Fruit fly (Drosophila melanogaster) whole organism, embryonic: Measurements from ENCODE around the gene CG6048.

Experiments used
- Antp ChIP-seq: fragments of 200-800 bp; sonication (Bioruptor generic); optimal IDR thresholded peaks from 3 replicates; lab custom pipeline; 2016; ENCODE audit warnings: missing biosample characterization, missing genetic modification characterization
- Bgb ChIP-seq: fragments of 200-800 bp; sonication (Bioruptor generic); IDR thresholded peaks from 2 replicates; pipeline ENCODE4 v1.3.6; 2022; ENCODE audit warnings: missing biosample characterization, missing genetic modification characterization; ENCODE audit not compliant: partially characterized antibody
- CG10366 ChIP-seq: fragments of 200-800 bp; sonication (Bioruptor generic); IDR thresholded peaks from 2 replicates; pipeline ENCODE4 v1.3.6; 2022; ENCODE audit warnings: missing biosample characterization, missing genetic modification characterization
- CG12219 ChIP-seq: fragments of 200-800 bp; sonication (Bioruptor generic); optimal IDR thresholded peaks from 3 replicates; lab custom pipeline; 2018; ENCODE audit warnings: missing biosample characterization, mild to moderate bottlenecking, missing genetic modification characterization
- CG14667 ChIP-seq: fragments of 200-800 bp; sonication (Bioruptor generic); IDR thresholded peaks from 2 replicates; pipeline ENCODE4 v1.3.6; 2022; ENCODE audit warnings: missing biosample characterization, missing genetic modification characterization
- CG17328 ChIP-seq: fragments of 200-800 bp; sonication (Bioruptor generic); IDR thresholded peaks from 2 replicates; pipeline ENCODE4 v1.3.6; 2022; ENCODE audit warnings: missing biosample characterization, missing genetic modification characterization
- CG17359 ChIP-seq: fragments of 200-800 bp; sonication (Bioruptor generic); optimal IDR thresholded peaks from 3 replicates; lab custom pipeline; 2018; ENCODE audit warnings: missing biosample characterization, mild to moderate bottlenecking, missing genetic modification characterization, moderate library complexity
- CG2678 ChIP-seq: fragments of 200-800 bp; sonication (Bioruptor generic); optimal IDR thresholded peaks from 3 replicates; lab custom pipeline; 2019; ENCODE audit warnings: missing biosample characterization, mild to moderate bottlenecking, missing genetic modification characterization, moderate library complexity
- CG3847 ChIP-seq: fragments of 200-800 bp; sonication (Bioruptor generic); IDR thresholded peaks from 2 replicates; pipeline ENCODE4 v1.3.6; 2022; ENCODE audit warnings: missing biosample characterization, missing genetic modification characterization
- CG4360 ChIP-seq: fragments of 200-800 bp; sonication (Bioruptor generic); IDR thresholded peaks from 2 replicates; pipeline ENCODE4 v1.3.6; 2022; ENCODE audit warnings: missing biosample characterization, missing genetic modification characterization
- CG4707 ChIP-seq: fragments of 200-800 bp; sonication (Bioruptor generic); optimal IDR thresholded peaks from 2 replicates; lab custom pipeline; 2018; ENCODE audit warnings: missing biosample characterization, mild to moderate bottlenecking, missing genetic modification characterization, moderate library complexity
- CG6791 ChIP-seq: fragments of 200-800 bp; sonication (Bioruptor generic); IDR thresholded peaks from 3 replicates; pipeline ENCODE4 v1.3.6; 2022; ENCODE audit warnings: missing biosample characterization, missing genetic modification characterization; ENCODE audit not compliant: partially characterized antibody
- CG6854 ChIP-seq: fragments of 200-800 bp; sonication (Bioruptor generic); optimal IDR thresholded peaks from 3 replicates; lab custom pipeline; 2017; ENCODE audit warnings: missing biosample characterization, mild to moderate bottlenecking, missing genetic modification characterization
- CG9437 ChIP-seq: fragments of 200-800 bp; sonication (Bioruptor generic); optimal IDR thresholded peaks from 2 replicates; lab custom pipeline; 2018; ENCODE audit warnings: missing biosample characterization, mild to moderate bottlenecking, missing genetic modification characterization
- CrebB ChIP-seq: fragments of 200-800 bp; sonication (Bioruptor generic); optimal IDR thresholded peaks from 3 replicates; lab custom pipeline; 2018; ENCODE audit warnings: missing biosample characterization, mild to moderate bottlenecking, missing genetic modification characterization
- D19A ChIP-seq: fragments of 200-800 bp; optimal IDR thresholded peaks from 3 replicates; lab custom pipeline; 2019; ENCODE audit warnings: missing biosample characterization, mild to moderate bottlenecking, missing genetic modification characterization, moderate library complexity
- E2f2 ChIP-seq: fragments of 200-800 bp; sonication (Bioruptor generic); IDR thresholded peaks from 2 replicates; pipeline ENCODE4 v1.3.6; 2022; ENCODE audit warnings: missing biosample characterization, missing genetic modification characterization
- HLHmδ ChIP-seq: fragments of 200-800 bp; sonication (Bioruptor generic); optimal IDR thresholded peaks from 2 replicates; lab custom pipeline; 2018; ENCODE audit warnings: missing biosample characterization, mild to moderate bottlenecking, missing genetic modification characterization, moderate library complexity
- Hmx ChIP-seq: fragments of 200-800 bp; sonication (Bioruptor generic); optimal IDR thresholded peaks from 2 replicates; lab custom pipeline; 2016; ENCODE audit warnings: missing biosample characterization, missing genetic modification characterization
- Kr ChIP-seq: fragments of 200-800 bp; sonication (Bioruptor generic); optimal IDR thresholded peaks from 2 replicates; lab custom pipeline; 2017; ENCODE audit warnings: missing biosample characterization, mild to moderate bottlenecking, missing genetic modification characterization
- MBD-R2 ChIP-seq: fragments of 200-800 bp; sonication (Bioruptor generic); IDR thresholded peaks from 2 replicates; pipeline ENCODE4 v1.3.6; 2022; ENCODE audit warnings: missing biosample characterization, missing genetic modification characterization
- Pdp1 ChIP-seq, 2 experiments: fragments of 200-800 bp; sonication (Bioruptor generic); optimal IDR thresholded peaks; 3 replicates each; lab custom pipeline; 2016; ENCODE audit warnings: missing biosample characterization in 2 of 2, missing genetic modification characterization in 2 of 2, mild to moderate bottlenecking in 1 of 2, moderate library complexity in 1 of 2
- Rfx ChIP-seq: fragments of 200-800 bp; sonication (Bioruptor generic); IDR thresholded peaks from 2 replicates; pipeline ENCODE4 v1.3.6; 2022; ENCODE audit warnings: missing biosample characterization, missing genetic modification characterization
- Stat92E ChIP-seq, 3 experiments: fragments of >200 bp in 2 of 3; fragments of 200-800 bp in 1 of 3; sonication (Bioruptor generic) in 1 of 3; optimal IDR thresholded peaks; 2 replicates each; lab custom pipeline; 2017 to 2019; ENCODE audit warnings: missing biosample characterization in 3 of 3, missing genetic modification characterization in 3 of 3, mild to moderate bottlenecking in 1 of 3, moderate library complexity in 1 of 3
- Vsx1 ChIP-seq: fragments of 200-800 bp; sonication (Bioruptor generic); optimal IDR thresholded peaks from 2 replicates; lab custom pipeline; 2017; ENCODE audit warnings: missing biosample characterization, mild to moderate bottlenecking, missing genetic modification characterization, missing genetic modification reagents
- amos ChIP-seq: fragments of 200-800 bp; sonication (Bioruptor generic); IDR thresholded peaks from 2 replicates; pipeline ENCODE4 v1.3.6; 2022; ENCODE audit warnings: missing biosample characterization, missing genetic modification characterization; ENCODE audit not compliant: partially characterized antibody
- bbx ChIP-seq: fragments of 200-800 bp; sonication (Bioruptor generic); IDR thresholded peaks from 2 replicates; pipeline ENCODE4 v1.3.6; 2022; ENCODE audit warnings: missing biosample characterization, missing genetic modification characterization; ENCODE audit not compliant: partially characterized antibody
- caup ChIP-seq: fragments of 200-800 bp; sonication (Bioruptor generic); optimal IDR thresholded peaks from 3 replicates; lab custom pipeline; 2017; ENCODE audit warnings: missing biosample characterization, mild to moderate bottlenecking, missing genetic modification characterization, moderate library complexity; ENCODE audit not compliant: severe bottlenecking
- danr ChIP-seq: fragments of 200-800 bp; sonication (Bioruptor generic); IDR thresholded peaks from 2 replicates; pipeline ENCODE4 v1.3.6; 2022; ENCODE audit warnings: missing biosample characterization, missing genetic modification characterization
- eyg ChIP-seq: fragments of 200-800 bp; sonication (Bioruptor generic); optimal IDR thresholded peaks from 3 replicates; lab custom pipeline; 2016; ENCODE audit warnings: missing biosample characterization, missing genetic modification characterization
- gcm2 ChIP-seq: fragments of 200-800 bp; sonication (Bioruptor generic); optimal IDR thresholded peaks from 2 replicates; lab custom pipeline; 2016; ENCODE audit warnings: missing biosample characterization, missing genetic modification characterization
- grau ChIP-seq: fragments of 200-800 bp; optimal IDR thresholded peaks from 3 replicates; lab custom pipeline; 2019; ENCODE audit warnings: missing biosample characterization, mild to moderate bottlenecking, missing genetic modification characterization, moderate library complexity
- grn ChIP-seq: fragments of 200-800 bp; sonication (Bioruptor generic); optimal IDR thresholded peaks from 3 replicates; lab custom pipeline; 2017; ENCODE audit warnings: missing biosample characterization, missing genetic modification characterization
- hb ChIP-seq: fragments of 200-800 bp; sonication (Bioruptor generic); IDR thresholded peaks from 3 replicates; pipeline ENCODE4 v1.3.6; 2022; ENCODE audit warnings: missing biosample characterization, missing genetic modification characterization; ENCODE audit not compliant: partially characterized antibody
- jigr1 ChIP-seq: fragments of 200-800 bp; sonication (Bioruptor generic); IDR thresholded peaks from 3 replicates; pipeline ENCODE4 v1.3.6; 2022; ENCODE audit warnings: missing biosample characterization, missing genetic modification characterization
- lbe ChIP-seq: fragments of 200-800 bp; sonication (Bioruptor generic); optimal IDR thresholded peaks from 2 replicates; lab custom pipeline; 2016; ENCODE audit warnings: missing biosample characterization, mild to moderate bottlenecking, missing genetic modification characterization
- nau ChIP-seq: fragments of 200-800 bp; sonication (Bioruptor generic); optimal IDR thresholded peaks from 3 replicates; lab custom pipeline; 2017; ENCODE audit warnings: missing biosample characterization, mild to moderate bottlenecking, missing genetic modification characterization, missing genetic modification reagents
- nom ChIP-seq: fragments of 200-800 bp; sonication (Bioruptor generic); optimal IDR thresholded peaks from 2 replicates; lab custom pipeline; 2017; ENCODE audit warnings: missing biosample characterization, missing genetic modification characterization, mild to moderate bottlenecking, moderate library complexity, missing genetic modification reagents
- pan ChIP-seq, 4 experiments: fragments of >200 bp in 3 of 4; fragments of 200-800 bp in 1 of 4; sonication (Bioruptor generic) in 1 of 4; optimal IDR thresholded peaks in 3 of 4; IDR thresholded peaks in 1 of 4; 2 replicates each; pipeline versions ENCODE4 v1.3.6 to Lab custom; 2017 to 2022; ENCODE audit warnings: missing biosample characterization in 2 of 4, missing genetic modification characterization in 2 of 4, mixed read lengths in 1 of 4
- pros ChIP-seq: fragments of 200-800 bp; sonication (Bioruptor generic); optimal IDR thresholded peaks from 3 replicates; lab custom pipeline; 2019; ENCODE audit warnings: missing biosample characterization, mild to moderate bottlenecking, missing genetic modification characterization, moderate library complexity
- ro ChIP-seq: fragments of 200-800 bp; sonication (Bioruptor generic); IDR thresholded peaks from 2 replicates; pipeline ENCODE4 v1.3.6; 2022; ENCODE audit warnings: missing biosample characterization, missing genetic modification characterization
- sna ChIP-seq: fragments of 200-800 bp; sonication (Bioruptor generic); IDR thresholded peaks from 2 replicates; pipeline ENCODE4 v1.3.6; 2022; ENCODE audit warnings: missing biosample characterization, missing genetic modification characterization; ENCODE audit not compliant: partially characterized antibody
- sqz ChIP-seq: fragments of 200-800 bp; sonication (Bioruptor generic); optimal IDR thresholded peaks from 3 replicates; lab custom pipeline; 2018; ENCODE audit warnings: missing biosample characterization, mild to moderate bottlenecking, missing genetic modification characterization
- stc ChIP-seq: fragments of 200-800 bp; sonication (Bioruptor generic); IDR thresholded peaks from 2 replicates; pipeline ENCODE4 v1.3.6; 2022; ENCODE audit warnings: missing biosample characterization, missing genetic modification characterization
- ttk ChIP-seq: fragments of 200-800 bp; sonication (Bioruptor generic); IDR thresholded peaks from 2 replicates; pipeline ENCODE4 v2.1.2; 2022; ENCODE audit warnings: missing biosample characterization, missing genetic modification characterization
- wdn ChIP-seq: fragments of 200-800 bp; sonication (Bioruptor generic); IDR thresholded peaks from 2 replicates; pipeline ENCODE4 v1.3.6; 2022; ENCODE audit warnings: missing biosample characterization, missing genetic modification characterization
- zen ChIP-seq: fragments of 200-800 bp; sonication (Bioruptor generic); optimal IDR thresholded peaks from 3 replicates; lab custom pipeline; 2018; ENCODE audit warnings: missing biosample characterization, mild to moderate bottlenecking, missing genetic modification characterization, moderate library complexity

CG6048 gene

dm6 chrX:5916494-5917309 is 35.7 kb upstream of the CG6048 start, which contains the start of the genes Shmt and CG3726 (continued):
- no peak for TF ChIP-seq nau (GFP tag; lab: Kevin White, UChicago)
- no peak for TF ChIP-seq hb (GFP tag; lab: Robert Waterston, UW)
- TF ChIP-seq amos (GFP tag; lab: Robert Waterston, UW) = peak; percentile 37; the same call in 1 of the 2 replicates
- no peak for TF ChIP-seq Kr (GFP tag; lab: Kevin White, UChicago)
- TF ChIP-seq ttk (GFP tag; lab: Robert Waterston, UW) = no peak
- no peak for TF ChIP-seq Hmx (GFP tag; lab: Kevin White, UChicago)
- peak; percentile 21 for TF ChIP-seq CG6854 (GFP tag; lab: Kevin White, UChicago)
- TF ChIP-seq CG3847 (GFP tag; lab: Robert Waterston, UW) = peak; percentile 41; the same call in 1 of the 2 replicates
- no peak for TF ChIP-seq eyg
- no peak for TF ChIP-seq wdn (GFP tag; lab: Robert Waterston, UW)
- no peak for TF ChIP-seq CG4360 (GFP tag; lab: Robert Waterston, UW)
- TF ChIP-seq CG17359 (tag; lab: Kevin White, UChicago) = no peak
- no peak for TF ChIP-seq Rfx (GFP tag; lab: Robert Waterston, UW)
- TF ChIP-seq CG4707 (GFP tag; lab: Kevin White, UChicago) = no peak
- TF ChIP-seq sqz (GFP tag; lab: Kevin White, UChicago) = peak; percentile 37
- peak in 1 of 2 experiments; percentile 13 for TF ChIP-seq Pdp1 (GFP tag; optimal IDR thresholded peaks at IDR 0.05; lab: Kevin White, UChicago)
- TF ChIP-seq CG12219 (GFP tag; lab: Kevin White, UChicago) = peak; percentile 10
- no peak for TF ChIP-seq zen (tag; lab: Kevin White, UChicago)
- peak in 1 of 3 experiments; percentile 36 for TF ChIP-seq Stat92E (GFP tag; optimal IDR thresholded peaks at IDR 0.05; lab: Kevin White, UChicago)
- TF ChIP-seq stc (GFP tag; lab: Robert Waterston, UW) = no peak
- peak; percentile 19; the same call in 1 of the 2 replicates for TF ChIP-seq bbx
- TF ChIP-seq CG17328 (GFP tag; lab: Robert Waterston, UW) = no peak
- TF ChIP-seq grn = no peak
- peak; percentile 11 for TF ChIP-seq grau
- no peak for TF ChIP-seq CG10366 (GFP tag; lab: Robert Waterston, UW)
- TF ChIP-seq D19A (tag; lab: Kevin White, UChicago) = no peak
- TF ChIP-seq CG14667 (GFP tag; lab: Robert Waterston, UW) = no peak
- no peak for TF ChIP-seq danr
- no peak for TF ChIP-seq Antp
- TF ChIP-seq caup = peak; percentile 9
- TF ChIP-seq CrebB (tag; lab: Kevin White, UChicago) = peak; percentile 24
- TF ChIP-seq E2f2 = peak; percentile 84
- TF ChIP-seq gcm2 = no peak
- no peak for TF ChIP-seq HLHmδ (GFP tag; lab: Kevin White, UChicago)
- TF ChIP-seq pros (GFP tag; lab: Kevin White, UChicago) = no peak
- TF ChIP-seq nom (GFP tag; lab: Kevin White, UChicago) = peak; percentile 57
- no peak for TF ChIP-seq lbe (GFP tag; lab: Kevin White, UChicago)
- no peak for TF ChIP-seq pan (optimal IDR thresholded peaks at IDR 0.05; lab: Kevin White, UChicago)
- TF ChIP-seq pan (GFP tag; optimal IDR thresholded peaks at IDR 0.05 in 1 of 2, IDR thresholded peaks at IDR 0.05 in 1 of 2) = no peak
- TF ChIP-seq sna = no peak
- peak; percentile 81 for TF ChIP-seq CG9437 (GFP tag; lab: Kevin White, UChicago)
- no peak for TF ChIP-seq jigr1
- peak; percentile 34; the same call in 1 of the 2 replicates for TF ChIP-seq Bgb (GFP tag; lab: Robert Waterston, UW)
- peak; percentile 22 for TF ChIP-seq MBD-R2
- 0 out of 3 replicates have a peak, but pooled peaks have one; percentile 41 for TF ChIP-seq CG6791 (GFP tag; lab: Robert Waterston, UW)
- TF ChIP-seq Vsx1 (GFP tag; lab: Kevin White, UChicago) = no peak
- TF ChIP-seq CG2678 (tag; lab: Kevin White, UChicago) = peak; percentile 10
- TF ChIP-seq ro (GFP tag; lab: Robert Waterston, UW) = no peak
